Fruit fly (Drosophila melanogaster) whole organism, embryonic: ENCODE measurements around the gene CG43346.

Experiments
- Atf6 ChIP-seq: fragments of 200-800 bp; sonication (Bioruptor generic); IDR thresholded peaks from 2 replicates; pipeline ENCODE4 v1.3.6; 2022; ENCODE audit warnings: missing biosample characterization, missing genetic modification characterization
- B-H1 ChIP-seq: fragments of 200-800 bp; sonication (Bioruptor generic); IDR thresholded peaks from 3 replicates; pipeline ENCODE4 v1.3.6; 2022; ENCODE audit warnings: missing biosample characterization, missing genetic modification characterization
- CG10979 ChIP-seq: fragments of 200-800 bp; sonication (Bioruptor generic); optimal IDR thresholded peaks from 2 replicates; lab custom pipeline; 2018; ENCODE audit warnings: missing biosample characterization, mild to moderate bottlenecking, missing genetic modification characterization, moderate library complexity
- CG11560 ChIP-seq: fragments of 200-800 bp; sonication (Bioruptor generic); IDR thresholded peaks from 3 replicates; pipeline ENCODE4 v1.3.6; 2022; ENCODE audit warnings: missing biosample characterization, missing genetic modification characterization
- CG12236 ChIP-seq: fragments of 200-800 bp; sonication (Bioruptor generic); optimal IDR thresholded peaks from 2 replicates; lab custom pipeline; 2016; ENCODE audit warnings: missing biosample characterization, missing genetic modification characterization
- CG1529 ChIP-seq: fragments of 200-800 bp; sonication (Bioruptor generic); optimal IDR thresholded peaks from 3 replicates; lab custom pipeline; 2018; ENCODE audit warnings: missing biosample characterization, missing genetic modification characterization
- CG15514 ChIP-seq: fragments of 200-800 bp; sonication (Bioruptor generic); optimal IDR thresholded peaks from 3 replicates; lab custom pipeline; 2017; ENCODE audit warnings: missing biosample characterization, missing genetic modification characterization, mild to moderate bottlenecking, moderate library complexity, missing genetic modification reagents
- CG17328 ChIP-seq: fragments of 200-800 bp; sonication (Bioruptor generic); IDR thresholded peaks from 2 replicates; pipeline ENCODE4 v1.3.6; 2022; ENCODE audit warnings: missing biosample characterization, missing genetic modification characterization
- CG18599 ChIP-seq: fragments of 200-800 bp; sonication (Bioruptor generic); optimal IDR thresholded peaks from 3 replicates; lab custom pipeline; 2017; ENCODE audit warnings: missing biosample characterization, missing genetic modification characterization, mild to moderate bottlenecking, moderate library complexity, missing genetic modification reagents
- CG2678 ChIP-seq: fragments of 200-800 bp; sonication (Bioruptor generic); optimal IDR thresholded peaks from 3 replicates; lab custom pipeline; 2019; ENCODE audit warnings: missing biosample characterization, mild to moderate bottlenecking, missing genetic modification characterization, moderate library complexity
- CG31365 ChIP-seq: fragments of 200-800 bp; sonication (Bioruptor generic); optimal IDR thresholded peaks from 2 replicates; lab custom pipeline; 2018; ENCODE audit warnings: missing biosample characterization, mild to moderate bottlenecking, missing genetic modification characterization
- CG3407 ChIP-seq: fragments of 200-800 bp; sonication (Bioruptor generic); optimal IDR thresholded peaks from 2 replicates; lab custom pipeline; 2018; ENCODE audit warnings: missing biosample characterization, mild to moderate bottlenecking, missing genetic modification characterization
- CG4360 ChIP-seq: fragments of 200-800 bp; sonication (Bioruptor generic); IDR thresholded peaks from 2 replicates; pipeline ENCODE4 v1.3.6; 2022; ENCODE audit warnings: missing biosample characterization, missing genetic modification characterization
- CG4707 ChIP-seq: fragments of 200-800 bp; sonication (Bioruptor generic); optimal IDR thresholded peaks from 2 replicates; lab custom pipeline; 2018; ENCODE audit warnings: missing biosample characterization, mild to moderate bottlenecking, missing genetic modification characterization, moderate library complexity
- CG6272 ChIP-seq: fragments of 200-800 bp; sonication (Bioruptor generic); IDR thresholded peaks from 2 replicates; pipeline ENCODE4 v1.3.6; 2022; ENCODE audit warnings: missing biosample characterization, missing genetic modification characterization
- CG6654 ChIP-seq: fragments of 200-800 bp; sonication (Bioruptor generic); optimal IDR thresholded peaks from 2 replicates; lab custom pipeline; 2017; ENCODE audit warnings: missing biosample characterization, mild to moderate bottlenecking, missing genetic modification characterization
- CG6813 ChIP-seq: fragments of 200-800 bp; sonication (Bioruptor generic); optimal IDR thresholded peaks from 2 replicates; lab custom pipeline; 2017; ENCODE audit warnings: missing biosample characterization, missing genetic modification characterization, mild to moderate bottlenecking, moderate library complexity, missing genetic modification reagents
- CG7963 ChIP-seq: fragments of 200-800 bp; sonication (Bioruptor generic); IDR thresholded peaks from 3 replicates; pipeline ENCODE4 v1.3.6; 2022; ENCODE audit warnings: missing biosample characterization, missing genetic modification characterization; ENCODE audit not compliant: partially characterized antibody
- CG8089 ChIP-seq: fragments of 200-800 bp; sonication (Bioruptor generic); optimal IDR thresholded peaks from 3 replicates; lab custom pipeline; 2016; ENCODE audit warnings: missing biosample characterization, missing genetic modification characterization
- CG8944 ChIP-seq: fragments of 200-800 bp; sonication (Bioruptor generic); optimal IDR thresholded peaks from 3 replicates; lab custom pipeline; 2016; ENCODE audit warnings: missing biosample characterization, missing genetic modification characterization
- Dad ChIP-seq: fragments of 200-800 bp; sonication (Bioruptor generic); optimal IDR thresholded peaks from 3 replicates; lab custom pipeline; 2016; ENCODE audit warnings: missing biosample characterization, missing genetic modification characterization
- Dfd ChIP-seq, 2 experiments: fragments of >200 bp; optimal IDR thresholded peaks; 2 replicates each; lab custom pipeline; 2017; ENCODE audit warnings: missing biosample characterization in 2 of 2, missing genetic modification characterization in 2 of 2
- Dip2 ChIP-seq: fragments of 200-800 bp; sonication (Bioruptor generic); IDR thresholded peaks from 2 replicates; pipeline ENCODE4 v1.3.6; 2022; ENCODE audit warnings: missing biosample characterization, missing genetic modification characterization
- Fer2 ChIP-seq: fragments of 200-800 bp; sonication (Bioruptor generic); optimal IDR thresholded peaks from 2 replicates; lab custom pipeline; 2018; ENCODE audit warnings: missing biosample characterization, mild to moderate bottlenecking, missing genetic modification characterization, moderate library complexity
- Hr39 ChIP-seq: fragments of >200 bp; optimal IDR thresholded peaks from 2 replicates; lab custom pipeline; 2017
- MBD-R2 ChIP-seq: fragments of 200-800 bp; sonication (Bioruptor generic); IDR thresholded peaks from 2 replicates; pipeline ENCODE4 v1.3.6; 2022; ENCODE audit warnings: missing biosample characterization, missing genetic modification characterization
- Mrtf ChIP-seq: fragments of 200-800 bp; sonication (Bioruptor generic); IDR thresholded peaks from 3 replicates; pipeline ENCODE4 v1.3.6; 2022; ENCODE audit warnings: missing biosample characterization, missing genetic modification characterization
- NC2α ChIP-seq: fragments of 200-800 bp; sonication (Bioruptor generic); optimal IDR thresholded peaks from 2 replicates; lab custom pipeline; 2016; ENCODE audit warnings: missing biosample characterization, missing genetic modification characterization
- NK7.1 ChIP-seq: fragments of 200-800 bp; sonication (Bioruptor generic); optimal IDR thresholded peaks from 3 replicates; lab custom pipeline; 2016; ENCODE audit warnings: missing biosample characterization, missing genetic modification characterization
- TFAM ChIP-seq: fragments of 200-800 bp; sonication (Bioruptor generic); optimal IDR thresholded peaks from 2 replicates; lab custom pipeline; 2017; ENCODE audit warnings: missing biosample characterization, missing genetic modification characterization, inconsistent platforms
- Tbp ChIP-seq: fragments of >200 bp; optimal IDR thresholded peaks from 2 replicates; lab custom pipeline; 2018; ENCODE audit warnings: missing biosample characterization, missing genetic modification characterization
- Trl ChIP-seq, 3 experiments: fragments of >200 bp in 2 of 3; fragments of 200-800 bp in 1 of 3; sonication (Bioruptor generic) in 1 of 3; optimal IDR thresholded peaks; 2 replicates in 1 of 3; 3 replicates in 2 of 3; lab custom pipeline; 2016 to 2017; ENCODE audit warnings: missing biosample characterization in 1 of 3, missing genetic modification characterization in 1 of 3
- ab ChIP-seq: fragments of 200-800 bp; sonication (Bioruptor generic); optimal IDR thresholded peaks from 2 replicates; lab custom pipeline; 2016; ENCODE audit warnings: missing biosample characterization, missing genetic modification characterization
- al ChIP-seq: fragments of 200-800 bp; sonication (Bioruptor generic); IDR thresholded peaks from 2 replicates; pipeline ENCODE4 v1.3.6; 2022; ENCODE audit warnings: missing biosample characterization, missing genetic modification characterization
- ase ChIP-seq: fragments of 200-800 bp; sonication (Bioruptor generic); IDR thresholded peaks from 3 replicates; pipeline ENCODE4 v1.3.6; 2022; ENCODE audit warnings: missing biosample characterization, missing genetic modification characterization
- chinmo ChIP-seq: fragments of 200-800 bp; sonication (Bioruptor generic); IDR thresholded peaks from 4 replicates; pipeline ENCODE4 v1.3.6; 2022; ENCODE audit warnings: missing biosample characterization, missing genetic modification characterization; ENCODE audit not compliant: partially characterized antibody
- dati ChIP-seq: fragments of 200-800 bp; sonication (Bioruptor generic); IDR thresholded peaks from 2 replicates; pipeline ENCODE4 v1.3.6; 2022; ENCODE audit warnings: missing biosample characterization, missing genetic modification characterization
- dimm ChIP-seq: fragments of 200-800 bp; sonication (Bioruptor generic); IDR thresholded peaks from 2 replicates; pipeline ENCODE4 v1.3.6; 2022; ENCODE audit warnings: missing biosample characterization, missing genetic modification characterization
- en ChIP-seq: fragments of 200-800 bp; sonication (Bioruptor generic); optimal IDR thresholded peaks from 2 replicates; lab custom pipeline; 2016; ENCODE audit warnings: missing biosample characterization, missing genetic modification characterization
- fd102C ChIP-seq: fragments of 200-800 bp; sonication (Bioruptor generic); optimal IDR thresholded peaks from 2 replicates; lab custom pipeline; 2018; ENCODE audit warnings: missing biosample characterization, mild to moderate bottlenecking, missing genetic modification characterization, moderate library complexity
- h ChIP-seq: fragments of >200 bp; optimal IDR thresholded peaks from 2 replicates; lab custom pipeline; 2017
- her ChIP-seq: fragments of 200-800 bp; sonication (Bioruptor generic); optimal IDR thresholded peaks from 2 replicates; lab custom pipeline; 2016; ENCODE audit warnings: missing biosample characterization, missing genetic modification characterization
- jumu ChIP-seq: fragments of 200-800 bp; sonication (Bioruptor generic); optimal IDR thresholded peaks from 3 replicates; lab custom pipeline; 2016; ENCODE audit warnings: missing biosample characterization, missing genetic modification characterization
- ken ChIP-seq: fragments of 200-800 bp; sonication (Bioruptor generic); IDR thresholded peaks from 3 replicates; pipeline ENCODE4 v1.3.6; 2022; ENCODE audit warnings: missing biosample characterization, missing genetic modification characterization
- knrl ChIP-seq: fragments of 200-800 bp; sonication (Bioruptor generic); IDR thresholded peaks from 3 replicates; pipeline ENCODE4 v1.3.6; 2022; ENCODE audit warnings: missing biosample characterization, missing genetic modification characterization; ENCODE audit not compliant: partially characterized antibody
- oc ChIP-seq: fragments of 200-800 bp; sonication (Bioruptor generic); optimal IDR thresholded peaks from 2 replicates; lab custom pipeline; 2018; ENCODE audit warnings: missing biosample characterization, mild to moderate bottlenecking, missing genetic modification characterization, moderate library complexity
- pita ChIP-seq: fragments of 200-800 bp; sonication (Bioruptor generic); optimal IDR thresholded peaks from 2 replicates; lab custom pipeline; 2017; ENCODE audit warnings: missing biosample characterization, mild to moderate bottlenecking, missing genetic modification characterization
- pros ChIP-seq: fragments of 200-800 bp; sonication (Bioruptor generic); optimal IDR thresholded peaks from 3 replicates; lab custom pipeline; 2019; ENCODE audit warnings: missing biosample characterization, mild to moderate bottlenecking, missing genetic modification characterization, moderate library complexity
- stwl ChIP-seq: fragments of 200-800 bp; sonication (Bioruptor generic); optimal IDR thresholded peaks from 3 replicates; lab custom pipeline; 2018; ENCODE audit warnings: missing biosample characterization, mild to moderate bottlenecking, missing genetic modification characterization, moderate library complexity
- toy ChIP-seq: fragments of 200-800 bp; sonication (Bioruptor generic); IDR thresholded peaks from 2 replicates; pipeline ENCODE4 v1.3.6; 2022; ENCODE audit warnings: missing biosample characterization, missing genetic modification characterization
- tup ChIP-seq: fragments of 200-800 bp; sonication (Bioruptor generic); optimal IDR thresholded peaks from 2 replicates; lab custom pipeline; 2016; ENCODE audit warnings: missing biosample characterization, mild to moderate bottlenecking, missing genetic modification characterization, moderate library complexity

CG43346 gene

DNA sequence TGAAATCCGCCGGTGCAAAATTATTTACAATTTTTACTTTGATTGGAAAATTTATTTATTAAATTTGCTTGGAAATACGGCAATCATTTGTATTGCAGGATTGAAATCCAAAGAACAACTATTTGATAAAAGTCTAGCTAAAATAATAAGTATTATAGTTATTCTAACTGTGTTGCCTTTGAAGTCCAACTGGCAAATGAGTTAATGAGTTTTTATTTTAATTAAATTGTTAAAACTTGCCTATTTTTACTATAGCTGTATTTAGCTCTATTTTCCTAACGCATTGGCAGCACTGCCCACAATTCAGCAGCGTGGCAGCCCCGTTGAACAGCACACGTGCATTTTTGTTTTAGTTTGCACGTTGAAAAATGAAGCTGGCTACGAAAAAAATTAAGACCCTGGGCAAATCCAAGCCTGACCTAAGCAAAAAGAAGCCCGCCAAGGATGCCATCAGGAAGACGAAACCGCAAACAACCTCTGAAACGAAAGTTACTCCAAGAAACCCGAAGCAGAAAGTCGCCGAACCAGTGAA, 5.0 kb downstream of the CG43346 start, which contains the start of gene Noc2 (continued):
- TF ChIP-seq NK7.1 (GFP tag; lab: Kevin White, UChicago) = no peak
- peak; percentile 16 for TF ChIP-seq CG8944
- TF ChIP-seq pros (GFP tag; lab: Kevin White, UChicago) = no peak
- TF ChIP-seq CG4707 (GFP tag; lab: Kevin White, UChicago) = no peak
- TF ChIP-seq stwl (tag; lab: Kevin White, UChicago) = no peak
- no peak for TF ChIP-seq Dip2 (GFP tag; lab: Robert Waterston, UW)
- TF ChIP-seq CG6272 = peak; percentile 48
- TF ChIP-seq CG7963 = peak; percentile 14; the same call in 1 of the 3 replicates
- TF ChIP-seq NC2α (GFP tag; lab: Kevin White, UChicago) = no peak
- TF ChIP-seq CG11560 (tag; lab: Robert Waterston, UW) = no peak
- peak; percentile 46; the same call in 1 of the 2 replicates for TF ChIP-seq al (GFP tag; lab: Robert Waterston, UW)
- TF ChIP-seq Trl (optimal IDR thresholded peaks at IDR 0.05; lab: Kevin White, UChicago) = no peak
- TF ChIP-seq Trl (GFP tag; optimal IDR thresholded peaks at IDR 0.05; lab: Kevin White, UChicago) = peak; percentile 2
- TF ChIP-seq CG15514 (GFP tag; lab: Kevin White, UChicago) = peak; percentile 37
- TF ChIP-seq her = no peak
- peak; percentile 64; the same call in 1 of the 3 replicates for TF ChIP-seq ken (GFP tag; lab: Robert Waterston, UW)
- TF ChIP-seq CG2678 (tag; lab: Kevin White, UChicago) = peak; percentile 67
- TF ChIP-seq B-H1 (GFP tag; lab: Robert Waterston, UW) = no peak
- TF ChIP-seq CG31365 (tag; lab: Kevin White, UChicago) = no peak
- peak; percentile 42; the same call in 2 of the 3 replicates for TF ChIP-seq Mrtf (GFP tag; lab: Robert Waterston, UW)
- TF ChIP-seq Fer2 (tag; lab: Kevin White, UChicago) = no peak
- 0 out of 2 replicates have a peak, but pooled peaks have one; percentile 24 for TF ChIP-seq CG17328 (GFP tag; lab: Robert Waterston, UW)
- no peak for TF ChIP-seq oc (tag; lab: Kevin White, UChicago)
- TF ChIP-seq Hr39 (lab: Kevin White, UChicago) = no peak
- no peak for TF ChIP-seq CG12236 (GFP tag; lab: Kevin White, UChicago)
- TF ChIP-seq ab = no peak
- TF ChIP-seq toy = no peak
- no peak for TF ChIP-seq h (lab: Kevin White, UChicago)
- TF ChIP-seq pita (GFP tag; lab: Kevin White, UChicago) = no peak
- TF ChIP-seq en = no peak
- TF ChIP-seq TFAM = no peak
- peak; percentile 37; the same call in 1 of the 3 replicates for TF ChIP-seq ase
- TF ChIP-seq tup (GFP tag; lab: Kevin White, UChicago) = no peak
- no peak for TF ChIP-seq Tbp (GFP tag; lab: Kevin White, UChicago)
- no peak for TF ChIP-seq dimm (GFP tag; lab: Robert Waterston, UW)
- TF ChIP-seq CG1529 (GFP tag; lab: Kevin White, UChicago) = no peak
- TF ChIP-seq fd102C (GFP tag; lab: Kevin White, UChicago) = no peak
- TF ChIP-seq chinmo (GFP tag; lab: Robert Waterston, UW) = no peak
- peak; percentile 54 for TF ChIP-seq CG18599 (GFP tag; lab: Kevin White, UChicago)
- TF ChIP-seq CG3407 = no peak
- peak; percentile 63 for TF ChIP-seq MBD-R2 (GFP tag; lab: Robert Waterston, UW)
- no peak for TF ChIP-seq CG8089 (GFP tag; lab: Kevin White, UChicago)
- 0 out of 2 replicates have a peak, but pooled peaks have one; percentile 14 for TF ChIP-seq Atf6 (GFP tag; lab: Robert Waterston, UW)
- peak; percentile 36 for TF ChIP-seq CG10979 (tag; lab: Kevin White, UChicago)
- peak; percentile 20 for TF ChIP-seq CG6654 (GFP tag; lab: Kevin White, UChicago)
- no peak for TF ChIP-seq CG4360 (GFP tag; lab: Robert Waterston, UW)
- TF ChIP-seq dati = no peak
- no peak for TF ChIP-seq Dfd (GFP tag; optimal IDR thresholded peaks at IDR 0.05; lab: Kevin White, UChicago)
- no peak for TF ChIP-seq CG6813 (GFP tag; lab: Kevin White, UChicago)
- TF ChIP-seq knrl (GFP tag; lab: Robert Waterston, UW) = no peak
- TF ChIP-seq jumu (GFP tag; lab: Kevin White, UChicago) = peak; percentile 1
- TF ChIP-seq Dad (GFP tag; lab: Kevin White, UChicago) = no peak
